Fruit fly (Drosophila melanogaster): ENCODE data around the gene CG5199.
A peak's percentile ranks its signal among the peaks of the same experiment; 100 is the strongest.

The CG5199 gene

dm6 chr3L:20432297-20432696 is 20.4 kb downstream of the CG5199 start, which contains the start of the genes Las and Psn (continued):
- TF ChIP-seq Mrtf (GFP tag; IDR thresholded peaks at IDR 0.05) (no peak), hb (GFP tag; IDR thresholded peaks at IDR 0.05; ENCODE audit: partially characterized antibody) (no peak), tap (tag; optimal IDR thresholded peaks at IDR 0.05) (no peak), inv (GFP tag; IDR thresholded peaks at IDR 0.05; ENCODE audit: partially characterized antibody) (peak; percentile 45; the same call in 1 of the 2 replicates), kay (GFP tag; optimal IDR thresholded peaks at IDR 0.05) (peak; percentile 29), grau (tag; optimal IDR thresholded peaks at IDR 0.05) (no peak), Sry-δ (GFP tag; optimal IDR thresholded peaks at IDR 0.05) (peak; percentile 89), CG12155 (GFP tag; optimal IDR thresholded peaks at IDR 0.05) (peak; percentile 16), CG13775 (GFP tag; optimal IDR thresholded peaks at IDR 0.05) (no peak), dmrt99B (tag; optimal IDR thresholded peaks at IDR 0.05) (no peak), knrl (GFP tag; IDR thresholded peaks at IDR 0.05; ENCODE audit: partially characterized antibody) (peak; percentile 69), Oli (tag; optimal IDR thresholded peaks at IDR 0.05) (no peak), CG9817 (tag; optimal IDR thresholded peaks at IDR 0.05) (no peak), Dref (GFP tag; IDR thresholded peaks at IDR 0.05) (peak; percentile 63), CG7928 (GFP tag; optimal IDR thresholded peaks at IDR 0.05) (no peak), nmo (GFP tag; optimal IDR thresholded peaks at IDR 0.05) (peak; percentile 48), sr (GFP tag; IDR thresholded peaks at IDR 0.05) (no peak), Pdp1 (GFP tag; optimal IDR thresholded peaks at IDR 0.05) (peak; percentile 28 to 76), Fer3 (tag; optimal IDR thresholded peaks at IDR 0.05) (no peak), Med (GFP tag) (peak; percentile 90), p53 (GFP tag; optimal IDR thresholded peaks at IDR 0.05) (no peak), dan (GFP tag; IDR thresholded peaks at IDR 0.05) (no peak), CG2129 (GFP tag; IDR thresholded peaks at IDR 0.05; ENCODE audit: partially characterized antibody) (0 out of 2 replicates have a peak, but pooled peaks have one; percentile 36), CG42726 (GFP tag; IDR thresholded peaks at IDR 0.05; ENCODE audit: partially characterized antibody) (no peak), CG10543 (GFP tag; optimal IDR thresholded peaks at IDR 0.05) (no peak), MBD-R2 (GFP tag; IDR thresholded peaks at IDR 0.05) (peak; percentile 60), maf-S (GFP tag; optimal IDR thresholded peaks at IDR 0.05) (no peak), YL-1 (GFP tag; optimal IDR thresholded peaks at IDR 0.05) (peak; percentile 80), CG34422 (GFP tag; IDR thresholded peaks at IDR 0.05) (no peak), CG13287 (GFP tag; IDR thresholded peaks at IDR 0.05; ENCODE audit: partially characterized antibody) (peak; percentile 82), trem (tag; optimal IDR thresholded peaks at IDR 0.05) (peak; percentile 70), CG12071 (GFP tag; optimal IDR thresholded peaks at IDR 0.05) (no peak), CG13424 (tag; optimal IDR thresholded peaks at IDR 0.05) (no peak), dpn (GFP tag; optimal IDR thresholded peaks at IDR 0.05) (peak in 1 of 2 experiments; percentile 19), Jarid2 (GFP tag; optimal IDR thresholded peaks at IDR 0.05) (no peak), Doc3 (GFP tag; IDR thresholded peaks at IDR 0.05; ENCODE audit: partially characterized antibody) (peak; percentile 69), sob (GFP tag; IDR thresholded peaks at IDR 0.05) (no peak), CG4282 (GFP tag; optimal IDR thresholded peaks at IDR 0.05) (no peak), Scr (GFP tag; IDR thresholded peaks at IDR 0.05; ENCODE audit: partially characterized antibody) (peak; percentile 77), Bteb2 (GFP tag; optimal IDR thresholded peaks at IDR 0.05) (peak; percentile 34), salm (tag; optimal IDR thresholded peaks at IDR 0.05) (no peak), gt (GFP tag; IDR thresholded peaks at IDR 0.05) (no peak), cwo (GFP tag; optimal IDR thresholded peaks at IDR 0.05) (no peak), Bgb (GFP tag; IDR thresholded peaks at IDR 0.05; ENCODE audit: partially characterized antibody) (0 out of 2 replicates have a peak, but pooled peaks have one; percentile 32), schlank (tag; optimal IDR thresholded peaks at IDR 0.05) (no peak), B-H2 (GFP tag; optimal IDR thresholded peaks at IDR 0.05) (peak; percentile 7), C15 (GFP tag; IDR thresholded peaks at IDR 0.05) (no peak), CG14710 (tag; optimal IDR thresholded peaks at IDR 0.05) (peak; percentile 70), fd3F (GFP tag; optimal IDR thresholded peaks at IDR 0.05) (no peak), crc (GFP tag; optimal IDR thresholded peaks at IDR 0.05) (no peak)
